Fruit fly (Drosophila melanogaster) whole organism, wandering third instar larva: ENCODE results near the gene CG31068.

Source experiments
- HLH106 ChIP-seq: fragments of 200-800 bp; optimal IDR thresholded peaks from 3 replicates; lab custom pipeline; 2019; ENCODE audit warnings: missing biosample characterization, mild to moderate bottlenecking, missing genetic modification characterization, moderate library complexity
- Hnf4 ChIP-seq: fragments of 200-800 bp; sonication (Bioruptor generic); optimal IDR thresholded peaks from 2 replicates; lab custom pipeline; 2016; ENCODE audit warnings: missing biosample characterization, mild to moderate bottlenecking, missing genetic modification characterization
- N ChIP-seq: fragments of >200 bp; optimal IDR thresholded peaks from 2 replicates; lab custom pipeline; 2018; ENCODE audit warnings: missing biosample characterization, missing external identifiers, missing genetic modification characterization
- OdsH ChIP-seq: fragments of 200-800 bp; sonication (Bioruptor generic); optimal IDR thresholded peaks from 2 replicates; lab custom pipeline; 2016; ENCODE audit warnings: missing biosample characterization, mild to moderate bottlenecking, missing genetic modification characterization
- br ChIP-seq: fragments of 200-800 bp; sonication (Bioruptor generic); optimal IDR thresholded peaks from 2 replicates; lab custom pipeline; 2016; ENCODE audit warnings: missing biosample characterization, missing genetic modification characterization
- dmrt93B ChIP-seq: fragments of 200-800 bp; sonication (Bioruptor generic); optimal IDR thresholded peaks from 2 replicates; lab custom pipeline; 2018; ENCODE audit warnings: missing biosample characterization, mild to moderate bottlenecking, missing genetic modification characterization
- dsf ChIP-seq: sonication (Bioruptor generic); optimal IDR thresholded peaks from 2 replicates; lab custom pipeline; 2016; ENCODE audit warnings: missing biosample characterization, missing genetic modification characterization, borderline replicate concordance
- foxo ChIP-seq, 2 experiments: fragments of 200-800 bp; sonication (Bioruptor generic); optimal IDR thresholded peaks; 2 replicates in 1 of 2; 3 replicates in 1 of 2; lab custom pipeline; 2016 to 2017; ENCODE audit warnings: missing biosample characterization in 2 of 2, missing genetic modification characterization in 2 of 2
- lola ChIP-seq: fragments of >200 bp; optimal IDR thresholded peaks from 2 replicates; lab custom pipeline; 2017; ENCODE audit warnings: missing biosample characterization, missing genetic modification characterization
- pan ChIP-seq: fragments of >200 bp; optimal IDR thresholded peaks from 2 replicates; lab custom pipeline; 2017
- psq ChIP-seq: fragments of 200-800 bp; sonication (Bioruptor generic); optimal IDR thresholded peaks from 3 replicates; lab custom pipeline; 2017; ENCODE audit warnings: missing biosample characterization, mild to moderate bottlenecking, missing genetic modification characterization, moderate library complexity
- rgr ChIP-seq: fragments of 200-800 bp; sonication (Bioruptor generic); optimal IDR thresholded peaks from 3 replicates; lab custom pipeline; 2016; ENCODE audit warnings: missing biosample characterization, mild to moderate bottlenecking, missing genetic modification characterization
- usp ChIP-seq: fragments of >200 bp; optimal IDR thresholded peaks from 2 replicates; lab custom pipeline; 2017; ENCODE audit warnings: missing biosample characterization, missing genetic modification characterization
- woc ChIP-seq: sonication (Bioruptor generic); optimal IDR thresholded peaks from 2 replicates; lab custom pipeline; 2016; ENCODE audit warnings: missing biosample characterization, mild to moderate bottlenecking, missing genetic modification characterization

- TF ChIP-seq dmrt93B, result no peak
- no peak for TF ChIP-seq rgr (GFP tag; lab: Kevin White, UChicago)
- TF ChIP-seq OdsH (GFP tag; lab: Kevin White, UChicago), result no peak
- no peak for TF ChIP-seq lola (GFP tag; lab: Kevin White, UChicago)
- no peak for TF ChIP-seq foxo (GFP tag; optimal IDR thresholded peaks at IDR 0.05; lab: Kevin White, UChicago)
- TF ChIP-seq woc (GFP tag; lab: Kevin White, UChicago), result no peak
- TF ChIP-seq dsf (GFP tag; lab: Kevin White, UChicago), result no peak
- TF ChIP-seq HLH106 (tag; lab: Kevin White, UChicago), result no peak
- TF ChIP-seq pan (lab: Kevin White, UChicago), result no peak
- no peak for TF ChIP-seq psq (GFP tag; lab: Kevin White, UChicago)
- no peak for TF ChIP-seq br (GFP tag; lab: Kevin White, UChicago)
- no peak for TF ChIP-seq Hnf4 (GFP tag; lab: Kevin White, UChicago)
- TF ChIP-seq N (GFP tag; lab: Kevin White, UChicago), result no peak
- no peak for TF ChIP-seq usp
Measured at dm6 chr3R:27253921-27254376, 20.5 kb downstream of the CG31068 start.
